Fruit fly (Drosophila melanogaster) whole organism, pupa: ENCODE data around the gene Rbcn-3B.
A peak's percentile ranks its signal among the peaks of the same experiment; 100 is the strongest.

ENCODE experiments used
- CG8159 ChIP-seq: fragments of 200-800 bp; sonication (Bioruptor generic); optimal IDR thresholded peaks from 3 replicates; lab custom pipeline; 2018; ENCODE audit warnings: missing biosample characterization, mild to moderate bottlenecking, missing genetic modification characterization, moderate library complexity
- fd96Ca ChIP-seq: fragments of 200-800 bp; sonication (Bioruptor generic); IDR thresholded peaks from 3 replicates; pipeline ENCODE4 v1.3.6; 2022; ENCODE audit warnings: missing biosample characterization, missing genetic modification characterization

DNA sequence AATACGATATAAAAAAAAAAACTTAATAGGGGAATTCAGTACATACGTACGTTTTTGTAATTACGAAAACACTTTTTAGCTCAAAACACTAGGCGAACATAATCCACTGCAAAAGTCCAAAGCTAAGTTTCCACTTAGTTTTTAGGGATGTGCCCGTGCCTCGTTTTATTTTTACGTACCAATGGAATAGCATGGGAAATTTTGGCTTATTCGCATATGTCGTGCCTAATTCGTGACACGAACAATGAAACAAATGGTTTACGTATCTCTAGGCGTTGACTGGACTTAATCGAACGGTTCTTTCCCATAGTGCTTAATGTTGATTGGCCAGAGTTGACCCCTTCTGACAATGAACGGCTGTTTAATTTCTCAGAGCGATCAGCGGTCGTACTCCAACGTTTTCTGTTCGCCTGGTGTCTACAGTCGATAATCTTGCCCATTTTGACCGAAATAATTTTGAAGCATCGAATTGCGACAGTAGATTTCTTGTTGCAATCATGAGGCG is 29.1 kb upstream of the Rbcn-3B start, which contains the start of gene CG14818:
- TF ChIP-seq CG8159 (tag; lab: Kevin White, UChicago) (peak; percentile 39), fd96Ca (GFP tag; lab: Robert Waterston, UW) (peak; percentile 71)
